Fruit fly (Drosophila melanogaster) whole organism, embryonic: ENCODE data around the gene CG12056.
A peak's percentile ranks its signal among the peaks of the same experiment; 100 is the strongest.

Experiments
- Asciz ChIP-seq: fragments of 200-800 bp; sonication (Bioruptor generic); optimal IDR thresholded peaks from 2 replicates; lab custom pipeline; 2017; ENCODE audit warnings: missing biosample characterization, mild to moderate bottlenecking, missing genetic modification characterization, missing genetic modification reagents
- CG10431 ChIP-seq: fragments of 200-800 bp; sonication (Bioruptor generic); optimal IDR thresholded peaks from 3 replicates; lab custom pipeline; 2018; ENCODE audit warnings: missing biosample characterization, mild to moderate bottlenecking, missing genetic modification characterization
- CG10543 ChIP-seq: fragments of 200-800 bp; sonication (Bioruptor generic); optimal IDR thresholded peaks from 3 replicates; lab custom pipeline; 2017; ENCODE audit warnings: missing biosample characterization, mild to moderate bottlenecking, missing genetic modification characterization, moderate library complexity
- CG11695 ChIP-seq: fragments of 200-800 bp; sonication (Bioruptor generic); IDR thresholded peaks from 3 replicates; pipeline ENCODE4 v1.3.6; 2022; ENCODE audit warnings: missing biosample characterization, missing genetic modification characterization
- CG13287 ChIP-seq: fragments of 200-800 bp; sonication (Bioruptor generic); IDR thresholded peaks from 2 replicates; pipeline ENCODE4 v1.3.6; 2022; ENCODE audit warnings: missing biosample characterization, missing genetic modification characterization; ENCODE audit not compliant: partially characterized antibody
- CG14441 ChIP-seq: fragments of 200-800 bp; sonication (Bioruptor generic); IDR thresholded peaks from 2 replicates; pipeline ENCODE4 v1.3.6; 2022; ENCODE audit warnings: missing biosample characterization, missing genetic modification characterization
- CG15696 ChIP-seq: fragments of 200-800 bp; sonication (Bioruptor generic); optimal IDR thresholded peaks from 2 replicates; lab custom pipeline; 2019; ENCODE audit warnings: missing biosample characterization, mild to moderate bottlenecking, missing genetic modification characterization, moderate library complexity
- CG17829 ChIP-seq: fragments of 200-800 bp; optimal IDR thresholded peaks from 2 replicates; lab custom pipeline; 2019; ENCODE audit warnings: missing biosample characterization, mild to moderate bottlenecking, missing genetic modification characterization, moderate library complexity
- CG18011 ChIP-seq: fragments of 200-800 bp; sonication (Bioruptor generic); optimal IDR thresholded peaks from 2 replicates; lab custom pipeline; 2017; ENCODE audit warnings: missing biosample characterization, missing genetic modification characterization, mild to moderate bottlenecking, moderate library complexity, missing genotype
- CG2199 ChIP-seq: fragments of 200-800 bp; sonication (Bioruptor generic); IDR thresholded peaks from 3 replicates; pipeline ENCODE4 v1.3.6; 2022; ENCODE audit warnings: missing biosample characterization, missing genetic modification characterization
- CG2712 ChIP-seq: fragments of 200-800 bp; optimal IDR thresholded peaks from 3 replicates; lab custom pipeline; 2019; ENCODE audit warnings: missing biosample characterization, mild to moderate bottlenecking, missing genetic modification characterization, moderate library complexity
- CG32772 ChIP-seq: fragments of 200-800 bp; sonication (Bioruptor generic); IDR thresholded peaks from 2 replicates; pipeline ENCODE4 v1.3.6; 2022; ENCODE audit warnings: missing biosample characterization, missing genetic modification characterization
- CG34376 ChIP-seq: fragments of 200-800 bp; sonication (Bioruptor generic); optimal IDR thresholded peaks from 2 replicates; lab custom pipeline; 2018; ENCODE audit warnings: missing biosample characterization, mild to moderate bottlenecking, missing genetic modification characterization
- CG34422 ChIP-seq: fragments of 200-800 bp; sonication (Bioruptor generic); IDR thresholded peaks from 3 replicates; pipeline ENCODE4 v1.3.6; 2022; ENCODE audit warnings: missing biosample characterization, missing genetic modification characterization
- CG4730 ChIP-seq: fragments of 200-800 bp; sonication (Bioruptor generic); IDR thresholded peaks from 2 replicates; pipeline ENCODE4 v1.3.6; 2022; ENCODE audit warnings: missing biosample characterization, missing genetic modification characterization
- CG5180 ChIP-seq: fragments of 200-800 bp; sonication (Bioruptor generic); optimal IDR thresholded peaks from 3 replicates; lab custom pipeline; 2017; ENCODE audit warnings: missing biosample characterization, missing genetic modification characterization, mild to moderate bottlenecking, moderate library complexity, missing genetic modification reagents
- CG7786 ChIP-seq: fragments of 200-800 bp; sonication (Bioruptor generic); optimal IDR thresholded peaks from 2 replicates; lab custom pipeline; 2016; ENCODE audit warnings: missing biosample characterization, missing genetic modification characterization
- CG7928 ChIP-seq: fragments of 200-800 bp; sonication (Bioruptor generic); optimal IDR thresholded peaks from 2 replicates; lab custom pipeline; 2017; ENCODE audit warnings: missing biosample characterization, mild to moderate bottlenecking, missing genetic modification characterization
- CG8924 ChIP-seq: fragments of 200-800 bp; optimal IDR thresholded peaks from 3 replicates; lab custom pipeline; 2019; ENCODE audit warnings: missing biosample characterization, mild to moderate bottlenecking, missing genetic modification characterization, moderate library complexity
- Dek ChIP-seq: fragments of 200-800 bp; sonication (Bioruptor generic); optimal IDR thresholded peaks from 3 replicates; lab custom pipeline; 2019; ENCODE audit warnings: missing biosample characterization, mild to moderate bottlenecking, missing genetic modification characterization, moderate library complexity
- Dfd ChIP-seq, 2 experiments: fragments of >200 bp; optimal IDR thresholded peaks; 2 replicates each; lab custom pipeline; 2017; ENCODE audit warnings: missing biosample characterization in 2 of 2, missing genetic modification characterization in 2 of 2
- Doc3 ChIP-seq: fragments of 200-800 bp; sonication (Bioruptor generic); IDR thresholded peaks from 3 replicates; pipeline ENCODE4 v1.3.6; 2022; ENCODE audit warnings: missing biosample characterization, missing genetic modification characterization; ENCODE audit not compliant: partially characterized antibody
- Eip74EF ChIP-seq, 2 experiments: fragments of 200-800 bp in 1 of 2; fragments of >200 bp in 1 of 2; sonication (Bioruptor generic) in 1 of 2; optimal IDR thresholded peaks; 2 replicates each; lab custom pipeline; 2017 to 2019; ENCODE audit warnings: missing biosample characterization in 2 of 2, missing genetic modification characterization in 2 of 2, mild to moderate bottlenecking in 1 of 2, moderate library complexity in 1 of 2
- MBD-R2 ChIP-seq: fragments of 200-800 bp; sonication (Bioruptor generic); IDR thresholded peaks from 2 replicates; pipeline ENCODE4 v1.3.6; 2022; ENCODE audit warnings: missing biosample characterization, missing genetic modification characterization
- MTF-1 ChIP-seq: fragments of 200-800 bp; sonication (Bioruptor generic); optimal IDR thresholded peaks from 2 replicates; lab custom pipeline; 2018; ENCODE audit warnings: missing biosample characterization, mild to moderate bottlenecking, missing genetic modification characterization, borderline replicate concordance
- Med ChIP-seq: fragments of 200-800 bp; sonication (Bioruptor generic); peaks from one replicate; lab custom pipeline; 2016; ENCODE audit warnings: missing biosample characterization, missing genetic modification characterization, mild to moderate bottlenecking, inconsistent platforms, moderate library complexity
- Mes4 ChIP-seq: fragments of 200-800 bp; sonication (Bioruptor generic); optimal IDR thresholded peaks from 2 replicates; lab custom pipeline; 2016; ENCODE audit warnings: missing biosample characterization, missing genetic modification characterization
- NfI ChIP-seq: fragments of 200-800 bp; sonication (Bioruptor generic); optimal IDR thresholded peaks from 3 replicates; lab custom pipeline; 2018; ENCODE audit warnings: missing biosample characterization, mild to moderate bottlenecking, missing genetic modification characterization, moderate library complexity
- Pdp1 ChIP-seq, 2 experiments: fragments of 200-800 bp; sonication (Bioruptor generic); optimal IDR thresholded peaks; 3 replicates each; lab custom pipeline; 2016; ENCODE audit warnings: missing biosample characterization in 2 of 2, missing genetic modification characterization in 2 of 2, mild to moderate bottlenecking in 1 of 2, moderate library complexity in 1 of 2
- Trl ChIP-seq, 3 experiments: fragments of >200 bp in 2 of 3; fragments of 200-800 bp in 1 of 3; sonication (Bioruptor generic) in 1 of 3; optimal IDR thresholded peaks; 2 replicates in 1 of 3; 3 replicates in 2 of 3; lab custom pipeline; 2016 to 2017; ENCODE audit warnings: missing biosample characterization in 1 of 3, missing genetic modification characterization in 1 of 3
- ab ChIP-seq: fragments of 200-800 bp; sonication (Bioruptor generic); optimal IDR thresholded peaks from 2 replicates; lab custom pipeline; 2016; ENCODE audit warnings: missing biosample characterization, missing genetic modification characterization
- chinmo ChIP-seq: fragments of 200-800 bp; sonication (Bioruptor generic); IDR thresholded peaks from 4 replicates; pipeline ENCODE4 v1.3.6; 2022; ENCODE audit warnings: missing biosample characterization, missing genetic modification characterization; ENCODE audit not compliant: partially characterized antibody
- crol ChIP-seq: fragments of 200-800 bp; sonication (Bioruptor generic); IDR thresholded peaks from 2 replicates; pipeline ENCODE4 v1.3.6; 2022; ENCODE audit warnings: missing biosample characterization, missing genetic modification characterization
- cwo ChIP-seq: fragments of 200-800 bp; sonication (Bioruptor generic); optimal IDR thresholded peaks from 3 replicates; lab custom pipeline; 2017; ENCODE audit warnings: missing biosample characterization, missing genetic modification characterization, mild to moderate bottlenecking, moderate library complexity, missing genetic modification reagents
- ewg ChIP-seq: fragments of 200-800 bp; sonication (Bioruptor generic); optimal IDR thresholded peaks from 3 replicates; lab custom pipeline; 2017; ENCODE audit warnings: mild to moderate bottlenecking, missing biosample characterization, missing genetic modification reagents, missing genetic modification characterization
- fd64A ChIP-seq: fragments of 200-800 bp; sonication (Bioruptor generic); optimal IDR thresholded peaks from 3 replicates; lab custom pipeline; 2018; ENCODE audit warnings: missing biosample characterization, mild to moderate bottlenecking, missing genetic modification characterization
- gfzf ChIP-seq: fragments of 200-800 bp; sonication (Bioruptor generic); optimal IDR thresholded peaks from 2 replicates; lab custom pipeline; 2016; ENCODE audit warnings: missing biosample characterization, mild to moderate bottlenecking, missing genetic modification characterization, moderate library complexity
- grn ChIP-seq: fragments of 200-800 bp; sonication (Bioruptor generic); optimal IDR thresholded peaks from 3 replicates; lab custom pipeline; 2017; ENCODE audit warnings: missing biosample characterization, missing genetic modification characterization
- gsb-n ChIP-seq: fragments of 200-800 bp; sonication (Bioruptor generic); optimal IDR thresholded peaks from 3 replicates; lab custom pipeline; 2018; ENCODE audit warnings: missing biosample characterization, mild to moderate bottlenecking, missing genetic modification characterization
- ham ChIP-seq: fragments of 200-800 bp; sonication (Bioruptor generic); IDR thresholded peaks from 2 replicates; pipeline ENCODE4 v1.3.6; 2022; ENCODE audit warnings: missing biosample characterization, missing genetic modification characterization
- knrl ChIP-seq: fragments of 200-800 bp; sonication (Bioruptor generic); IDR thresholded peaks from 3 replicates; pipeline ENCODE4 v1.3.6; 2022; ENCODE audit warnings: missing biosample characterization, missing genetic modification characterization; ENCODE audit not compliant: partially characterized antibody
- nerfin-2 ChIP-seq: fragments of 200-800 bp; sonication (Bioruptor generic); IDR thresholded peaks from 2 replicates; pipeline ENCODE4 v1.3.6; 2022; ENCODE audit warnings: missing biosample characterization, missing genetic modification characterization; ENCODE audit not compliant: partially characterized antibody
- nom ChIP-seq: fragments of 200-800 bp; sonication (Bioruptor generic); optimal IDR thresholded peaks from 2 replicates; lab custom pipeline; 2017; ENCODE audit warnings: missing biosample characterization, missing genetic modification characterization, mild to moderate bottlenecking, moderate library complexity, missing genetic modification reagents
- sqz ChIP-seq: fragments of 200-800 bp; sonication (Bioruptor generic); optimal IDR thresholded peaks from 3 replicates; lab custom pipeline; 2018; ENCODE audit warnings: missing biosample characterization, mild to moderate bottlenecking, missing genetic modification characterization
- sr ChIP-seq: fragments of 200-800 bp; sonication (Bioruptor generic); IDR thresholded peaks from 3 replicates; pipeline ENCODE4 v1.3.6; 2022; ENCODE audit warnings: missing biosample characterization, missing genetic modification characterization
- z ChIP-seq: fragments of 200-800 bp; sonication (Bioruptor generic); IDR thresholded peaks from 3 replicates; pipeline ENCODE4 v1.3.6; 2022; ENCODE audit warnings: missing biosample characterization, missing genetic modification characterization

Gene CG12056

DNA sequence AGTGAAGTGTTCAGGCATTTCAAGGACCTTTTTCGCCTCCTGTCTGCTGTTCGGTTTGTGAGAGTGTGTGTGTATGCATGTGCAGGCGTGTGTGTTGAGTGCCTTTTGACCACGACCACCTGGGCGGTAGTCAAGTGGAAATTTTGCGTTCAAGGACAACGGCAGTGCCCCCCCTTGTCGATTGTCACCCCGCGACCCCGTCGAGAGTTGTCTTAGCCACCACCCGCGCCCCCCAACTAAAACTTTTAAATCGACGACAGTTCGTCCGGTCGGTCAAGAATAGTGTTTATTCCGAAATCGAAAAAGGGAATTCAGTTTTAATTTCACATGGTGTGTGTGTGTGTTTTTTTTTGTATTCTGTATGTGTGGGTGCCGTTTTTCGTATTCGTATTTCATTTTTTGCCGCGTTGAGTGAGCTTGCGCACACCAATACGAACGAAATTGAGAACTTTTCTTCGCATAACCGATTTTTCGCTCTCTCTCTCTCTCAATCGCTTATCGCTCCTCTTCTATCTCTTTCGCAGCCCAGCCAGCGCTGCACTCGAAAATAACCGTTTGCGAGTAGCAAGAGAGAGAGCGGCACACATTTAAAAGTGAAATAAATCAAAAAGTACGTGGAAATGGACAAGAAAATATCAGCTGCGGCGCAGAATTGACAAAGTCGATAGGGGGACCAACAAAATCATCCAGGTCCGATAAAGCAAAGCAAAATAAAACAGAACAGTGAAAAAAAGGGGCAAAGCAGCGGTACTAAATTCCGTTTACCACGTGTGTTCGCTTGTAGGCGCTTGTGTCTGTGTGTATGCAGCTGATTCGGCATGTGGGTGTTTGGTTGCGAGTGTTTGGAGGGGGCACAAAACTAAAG lies 28.6 kb upstream of the CG12056 start (continued):
- TF ChIP-seq z (GFP tag; lab: Robert Waterston, UW), result peak; percentile 90
- no peak for TF ChIP-seq CG4730 (GFP tag; lab: Robert Waterston, UW)
- no peak for TF ChIP-seq ab (GFP tag; lab: Kevin White, UChicago)
- TF ChIP-seq crol, result peak; percentile 80
- peak in 1 of 2 experiments; percentile 8 for TF ChIP-seq Pdp1 (GFP tag; optimal IDR thresholded peaks at IDR 0.05; lab: Kevin White, UChicago)
- peak in 1 of 2 experiments; percentile 43 for TF ChIP-seq Eip74EF (GFP tag; optimal IDR thresholded peaks at IDR 0.05; lab: Kevin White, UChicago)
- TF ChIP-seq ewg (GFP tag; lab: Kevin White, UChicago), result peak; percentile 51
- TF ChIP-seq Dek (tag; lab: Kevin White, UChicago), result no peak
- TF ChIP-seq CG14441 (GFP tag; lab: Robert Waterston, UW), result no peak
- TF ChIP-seq Doc3, result no peak
- TF ChIP-seq MBD-R2 (GFP tag; lab: Robert Waterston, UW), result no peak
- TF ChIP-seq CG8924, result peak; percentile 2
- no peak for TF ChIP-seq CG7786 (GFP tag; lab: Kevin White, UChicago)
- no peak for TF ChIP-seq Mes4 (GFP tag; lab: Kevin White, UChicago)
- TF ChIP-seq Med, result peak; percentile 26
- no peak for TF ChIP-seq fd64A (GFP tag; lab: Kevin White, UChicago)
- peak; percentile 13 for TF ChIP-seq CG10543 (GFP tag; lab: Kevin White, UChicago)
- no peak for TF ChIP-seq ham (GFP tag; lab: Robert Waterston, UW)
- TF ChIP-seq CG7928 (GFP tag; lab: Kevin White, UChicago), result no peak
- peak; percentile 72 for TF ChIP-seq grn (GFP tag; lab: Kevin White, UChicago)
- TF ChIP-seq CG13287 (GFP tag; lab: Robert Waterston, UW), result peak; percentile 25; the same call in 1 of the 2 replicates
- peak; percentile 48 for TF ChIP-seq nom (GFP tag; lab: Kevin White, UChicago)
- TF ChIP-seq CG32772 (GFP tag; lab: Robert Waterston, UW), result no peak
- TF ChIP-seq chinmo, result peak; percentile 84; the same call in 3 of the 4 replicates
- TF ChIP-seq CG17829 (tag; lab: Kevin White, UChicago), result no peak
- peak; percentile 18 for TF ChIP-seq cwo
- TF ChIP-seq Asciz, result no peak
- TF ChIP-seq sqz (GFP tag; lab: Kevin White, UChicago), result peak; percentile 78
- no peak for TF ChIP-seq gfzf (GFP tag; lab: Kevin White, UChicago)
- TF ChIP-seq CG2199, result no peak
- peak; percentile 38; the same call in 1 of the 3 replicates for TF ChIP-seq CG34422 (GFP tag; lab: Robert Waterston, UW)
- no peak for TF ChIP-seq Dfd (GFP tag; optimal IDR thresholded peaks at IDR 0.05; lab: Kevin White, UChicago)
- no peak for TF ChIP-seq CG18011 (GFP tag; lab: Kevin White, UChicago)
- TF ChIP-seq NfI (GFP tag; lab: Kevin White, UChicago), result no peak
- no peak for TF ChIP-seq CG10431 (GFP tag; lab: Kevin White, UChicago)
- TF ChIP-seq MTF-1 (GFP tag; lab: Kevin White, UChicago), result no peak
- no peak for TF ChIP-seq gsb-n (tag; lab: Kevin White, UChicago)
- peak; percentile 48 for TF ChIP-seq CG34376 (GFP tag; lab: Kevin White, UChicago)
- TF ChIP-seq Trl (optimal IDR thresholded peaks at IDR 0.05; lab: Kevin White, UChicago), result peak; percentile 70 to 90
- peak; percentile 30 for TF ChIP-seq Trl (GFP tag; optimal IDR thresholded peaks at IDR 0.05; lab: Kevin White, UChicago)
- TF ChIP-seq CG5180 (GFP tag; lab: Kevin White, UChicago), result peak; percentile 49
- TF ChIP-seq sr (GFP tag; lab: Robert Waterston, UW), result peak; percentile 65; the same call in 2 of the 3 replicates
- no peak for TF ChIP-seq nerfin-2
- TF ChIP-seq CG11695 (GFP tag; lab: Robert Waterston, UW), result no peak
- TF ChIP-seq knrl, result 0 out of 3 replicates have a peak, but pooled peaks have one; percentile 27
- peak; percentile 7 for TF ChIP-seq CG2712 (tag; lab: Kevin White, UChicago)
- no peak for TF ChIP-seq CG15696 (tag; lab: Kevin White, UChicago)
